Worm (Caenorhabditis elegans) whole organism, L2 larva: ENCODE measurements around the gene grl-25.

Experiments used
- alr-1 ChIP-seq: fragments of 150-350 bp; optimal IDR thresholded peaks from 2 replicates; lab custom pipeline; 2014; ENCODE audit warnings: missing biosample characterization, missing genetic modification characterization
- lin-13 ChIP-seq: fragments of 150-350 bp; optimal IDR thresholded peaks from 2 replicates; lab custom pipeline; 2014; ENCODE audit warnings: missing biosample characterization, missing genetic modification reagents, missing genetic modification characterization
- nhr-25 ChIP-seq: fragments of 150-350 bp; sonication (generic microtip); optimal IDR thresholded peaks from 3 replicates; lab custom pipeline; 2014; ENCODE audit warnings: missing biosample characterization, missing genetic modification characterization
- unc-39 ChIP-seq: fragments of 150-350 bp; optimal IDR thresholded peaks from 2 replicates; lab custom pipeline; 2014; ENCODE audit warnings: missing biosample characterization, missing genetic modification characterization
- ztf-1 ChIP-seq: fragments of 200-800 bp; sonication (Bioruptor generic); conservative IDR thresholded peaks from 2 replicates; pipeline ENCODE4 v1.3.6; 2022; ENCODE audit warnings: missing genetic modification characterization, missing compliant biosample characterization

- TF ChIP-seq ztf-1 (no peak), nhr-25 (tag; lab: Kevin White, UChicago) (no peak), lin-13 (GFP tag; lab: Kevin White, UChicago) (no peak), unc-39 (no peak), alr-1 (tag; lab: Kevin White, UChicago) (no peak)
Measured at ce11 chrIII:8988061-8988460, 26.0 kb downstream of the grl-25 start.
